Worm (Caenorhabditis elegans) whole organism, late embryonic: ENCODE measurements around the gene tsp-1.

Experiments used
- C08G9.2 ChIP-seq: sonication (generic microtip); optimal IDR thresholded peaks from 2 replicates; lab custom pipeline; 2016; ENCODE audit warnings: mild to moderate bottlenecking, missing genetic modification characterization, moderate library complexity, missing compliant biosample characterization
- F13H6.1 ChIP-seq: sonication (generic microtip); optimal IDR thresholded peaks from 2 replicates; lab custom pipeline; 2016; ENCODE audit warnings: missing genetic modification characterization, missing compliant biosample characterization
- K09A11.1 ChIP-seq: sonication (generic microtip); optimal IDR thresholded peaks from 2 replicates; lab custom pipeline; 2017; ENCODE audit warnings: antibody characterized with exemption, mild to moderate bottlenecking, missing genetic modification characterization, missing compliant biosample characterization; ENCODE audit not compliant: insufficient read depth
- T23F11.4 ChIP-seq: fragments of 200-800 bp; sonication (Bioruptor generic); optimal IDR thresholded peaks from 2 replicates; lab custom pipeline; 2018; ENCODE audit warnings: mild to moderate bottlenecking, missing genetic modification characterization, missing compliant biosample characterization
- Y22D7AL.16 ChIP-seq: sonication (generic microtip); optimal IDR thresholded peaks from 2 replicates; lab custom pipeline; 2016; ENCODE audit warnings: missing genetic modification characterization, missing compliant biosample characterization
- ahr-1 ChIP-seq: sonication (generic microtip); optimal IDR thresholded peaks from 2 replicates; lab custom pipeline; 2016; ENCODE audit warnings: missing genetic modification characterization, missing compliant biosample characterization
- ceh-14 ChIP-seq: sonication (generic microtip); optimal IDR thresholded peaks from 2 replicates; lab custom pipeline; 2016; ENCODE audit warnings: missing genotype, missing genetic modification characterization, missing compliant biosample characterization
- ceh-18 ChIP-seq: sonication (generic microtip); optimal IDR thresholded peaks from 2 replicates; lab custom pipeline; 2016; ENCODE audit warnings: missing genetic modification characterization, missing compliant biosample characterization
- ceh-19 ChIP-seq: fragments of 200-800 bp; sonication (Bioruptor generic); optimal IDR thresholded peaks from 2 replicates; lab custom pipeline; 2018; ENCODE audit warnings: mild to moderate bottlenecking, missing genetic modification characterization, missing compliant biosample characterization
- ceh-2 ChIP-seq: sonication (generic microtip); optimal IDR thresholded peaks from 2 replicates; lab custom pipeline; 2016; ENCODE audit warnings: missing genotype, missing genetic modification characterization, missing compliant biosample characterization
- ceh-22 ChIP-seq: sonication (generic microtip); optimal IDR thresholded peaks from 2 replicates; lab custom pipeline; 2017; ENCODE audit warnings: missing biosample characterization, missing genetic modification characterization
- ceh-24 ChIP-seq: sonication (generic microtip); optimal IDR thresholded peaks from 2 replicates; lab custom pipeline; 2016; ENCODE audit warnings: mild to moderate bottlenecking, missing genetic modification characterization, missing compliant biosample characterization
- ceh-30 ChIP-seq: fragments of 150-350 bp; optimal IDR thresholded peaks from 2 replicates; lab custom pipeline; 2014; ENCODE audit warnings: missing biosample characterization, missing genetic modification characterization
- ceh-34 ChIP-seq: sonication (generic microtip); optimal IDR thresholded peaks from 2 replicates; lab custom pipeline; 2016; ENCODE audit warnings: mild to moderate bottlenecking, missing genetic modification characterization, missing compliant biosample characterization
- ceh-9 ChIP-seq: sonication (generic microtip); optimal IDR thresholded peaks from 2 replicates; lab custom pipeline; 2016; ENCODE audit warnings: mild to moderate bottlenecking, missing genetic modification characterization, inconsistent platforms, missing compliant biosample characterization
- elt-4 ChIP-seq: sonication (generic microtip); optimal IDR thresholded peaks from 2 replicates; lab custom pipeline; 2016; ENCODE audit warnings: missing genetic modification characterization, missing compliant biosample characterization
- eyg-1 ChIP-seq: sonication (generic microtip); optimal IDR thresholded peaks from 2 replicates; lab custom pipeline; 2016; ENCODE audit warnings: missing genotype, missing genetic modification characterization, missing compliant biosample characterization
- hlh-6 ChIP-seq: sonication (generic microtip); optimal IDR thresholded peaks from 2 replicates; lab custom pipeline; 2016; ENCODE audit warnings: missing genotype, missing genetic modification characterization, missing compliant biosample characterization
- hlh-8 ChIP-seq: sonication (generic microtip); optimal IDR thresholded peaks from 2 replicates; lab custom pipeline; 2016; ENCODE audit warnings: missing genotype, missing genetic modification characterization, missing compliant biosample characterization
- madf-2 ChIP-seq: sonication (generic microtip); optimal IDR thresholded peaks from 2 replicates; lab custom pipeline; 2017; ENCODE audit warnings: missing genetic modification characterization, missing compliant biosample characterization
- nfya-1 ChIP-seq: sonication (generic microtip); optimal IDR thresholded peaks from 2 replicates; lab custom pipeline; 2017; ENCODE audit warnings: missing genetic modification characterization, mild to moderate bottlenecking, missing compliant biosample characterization, antibody characterized with exemption, moderate library complexity
- nhr-11 ChIP-seq: fragments of 150-350 bp; optimal IDR thresholded peaks from 2 replicates; lab custom pipeline; 2014; ENCODE audit warnings: missing biosample characterization, missing genetic modification characterization
- nhr-232 ChIP-seq: sonication (generic microtip); optimal IDR thresholded peaks from 2 replicates; lab custom pipeline; 2016; ENCODE audit warnings: missing genetic modification characterization, missing compliant biosample characterization
- npax-4 ChIP-seq: sonication (generic microtip); optimal IDR thresholded peaks from 2 replicates; lab custom pipeline; 2016; ENCODE audit warnings: missing genetic modification characterization, missing compliant biosample characterization
- pag-3 ChIP-seq: sonication (generic microtip); optimal IDR thresholded peaks from 2 replicates; lab custom pipeline; 2016; ENCODE audit warnings: missing compliant biosample characterization, missing genetic modification characterization, borderline replicate concordance
- pat-9 ChIP-seq: fragments of 200-800 bp; sonication (Bioruptor generic); optimal IDR thresholded peaks from 2 replicates; lab custom pipeline; 2018; ENCODE audit warnings: mild to moderate bottlenecking, missing genetic modification characterization, moderate library complexity, missing compliant biosample characterization
- pax-1 ChIP-seq: fragments of 150-350 bp; optimal IDR thresholded peaks from 2 replicates; lab custom pipeline; 2014; ENCODE audit warnings: missing biosample characterization, missing genetic modification characterization
- pha-2 ChIP-seq: sonication (generic microtip); optimal IDR thresholded peaks from 2 replicates; lab custom pipeline; 2017; ENCODE audit warnings: mild to moderate bottlenecking, missing genetic modification characterization, missing compliant biosample characterization
- pros-1 ChIP-seq: fragments of 150-350 bp; optimal IDR thresholded peaks from 2 replicates; lab custom pipeline; 2014; ENCODE audit warnings: missing biosample characterization, missing genetic modification reagents, missing genetic modification characterization
- sdc-2 ChIP-seq: sonication (generic microtip); optimal IDR thresholded peaks from 2 replicates; lab custom pipeline; 2016; ENCODE audit warnings: missing genotype, missing genetic modification characterization, missing compliant biosample characterization
- sox-2 ChIP-seq: fragments of 200-800 bp; sonication (Bioruptor generic); IDR thresholded peaks from 2 replicates; pipeline ENCODE4 v1.3.6; 2022; ENCODE audit warnings: missing genetic modification reagents, missing genetic modification characterization, missing compliant biosample characterization
- sox-4 ChIP-seq: sonication (generic microtip); optimal IDR thresholded peaks from 2 replicates; lab custom pipeline; 2017; ENCODE audit warnings: mild to moderate bottlenecking, missing genetic modification characterization, inconsistent platforms, missing compliant biosample characterization
- syd-9 ChIP-seq: sonication (generic microtip); optimal IDR thresholded peaks from 2 replicates; lab custom pipeline; 2016; ENCODE audit warnings: mild to moderate bottlenecking, missing genetic modification characterization, moderate library complexity, missing compliant biosample characterization
- tbx-2 ChIP-seq: sonication (generic microtip); optimal IDR thresholded peaks from 2 replicates; lab custom pipeline; 2016; ENCODE audit warnings: missing genetic modification characterization, missing compliant biosample characterization
- tbx-7 ChIP-seq: sonication (generic microtip); optimal IDR thresholded peaks from 2 replicates; lab custom pipeline; 2016; ENCODE audit warnings: missing genotype, missing genetic modification characterization, missing compliant biosample characterization
- unc-3 ChIP-seq, 2 experiments: fragments of 200-800 bp in 1 of 2; sonication (Bioruptor generic) in 1 of 2; sonication (generic microtip) in 1 of 2; conservative IDR thresholded peaks in 1 of 2; optimal IDR thresholded peaks in 1 of 2; 2 replicates each; pipeline versions ENCODE4 v1.3.6 to Lab custom; 2016 to 2022; ENCODE audit warnings: missing compliant biosample characterization in 2 of 2, missing genetic modification characterization in 2 of 2, missing genetic modification reagents in 1 of 2
- unc-55 ChIP-seq: sonication (generic microtip); optimal IDR thresholded peaks from 2 replicates; lab custom pipeline; 2017; ENCODE audit warnings: missing biosample characterization, missing genetic modification reagents, missing genetic modification characterization
- ztf-16 ChIP-seq: sonication (generic microtip); optimal IDR thresholded peaks from 2 replicates; lab custom pipeline; 2017; ENCODE audit warnings: missing genetic modification characterization, missing compliant biosample characterization

tsp-1 gene

ce11 chrIII:8227511-8227910, 11.7 kb downstream of the tsp-1 start, which contains the start of gene fbxl-1 (continued):
- TF ChIP-seq ceh-19 (GFP tag; lab: Kevin White, UChicago) (no peak), ztf-16 (tag; lab: Kevin White, UChicago) (peak; percentile 16), sox-2 (GFP tag; lab: Robert Waterston, UW) (no peak), pha-2 (tag; lab: Kevin White, UChicago) (no peak), tbx-7 (no peak), Y22D7AL.16 (tag; lab: Kevin White, UChicago) (no peak), ceh-24 (tag; lab: Kevin White, UChicago) (no peak), pag-3 (tag; lab: Kevin White, UChicago) (no peak), ceh-18 (peak; percentile 57), pros-1 (no peak), syd-9 (tag; lab: Kevin White, UChicago) (no peak), nhr-11 (tag; lab: Kevin White, UChicago) (no peak), ceh-9 (tag; lab: Kevin White, UChicago) (no peak), ceh-22 (tag; lab: Kevin White, UChicago) (no peak), unc-55 (GFP tag; lab: Kevin White, UChicago) (peak; percentile 77), eyg-1 (tag; lab: Kevin White, UChicago) (no peak), hlh-6 (tag; lab: Kevin White, UChicago) (no peak), sox-4 (tag; lab: Kevin White, UChicago) (no peak), unc-3 (GFP tag; conservative IDR thresholded peaks at IDR 0.05; lab: Robert Waterston, UW) (no peak), unc-3 (tag; optimal IDR thresholded peaks at IDR 0.05; lab: Kevin White, UChicago) (no peak), hlh-8 (tag; lab: Kevin White, UChicago) (no peak), tbx-2 (tag; lab: Kevin White, UChicago) (peak; percentile 66), C08G9.2 (tag; lab: Kevin White, UChicago) (no peak), pat-9 (tag; lab: Kevin White, UChicago) (no peak), ceh-34 (tag; lab: Kevin White, UChicago) (peak; percentile 73), ceh-30 (tag; lab: Kevin White, UChicago) (no peak), ceh-2 (tag; lab: Kevin White, UChicago) (no peak), nfya-1 (tag; lab: Kevin White, UChicago) (peak; percentile 52), T23F11.4 (GFP tag; lab: Kevin White, UChicago) (no peak)

- TF ChIP-seq unc-55 (GFP tag; lab: Kevin White, UChicago) (no peak), elt-4 (no peak), sdc-2 (tag; lab: Kevin White, UChicago) (no peak), Y22D7AL.16 (tag; lab: Kevin White, UChicago) (no peak), K09A11.1 (no peak), unc-3 (GFP tag; conservative IDR thresholded peaks at IDR 0.05; lab: Robert Waterston, UW) (no peak), unc-3 (tag; optimal IDR thresholded peaks at IDR 0.05; lab: Kevin White, UChicago) (no peak), F13H6.1 (tag; lab: Kevin White, UChicago) (no peak)
- TF ChIP-seq, all 69 proteins: peak for 0
Observed at ce11 chrIII:8226178-8226577, 13.0 kb downstream of the tsp-1 start, which contains the start of gene rfs-1. Gene rfs-1, plus strand, starts transcription at chrIII:8226478.

- TF ChIP-seq ceh-14 (tag; lab: Kevin White, UChicago) (no peak), npax-4 (tag; lab: Kevin White, UChicago) (no peak), pax-1 (tag; lab: Kevin White, UChicago) (no peak), madf-2 (no peak), nhr-232 (tag; lab: Kevin White, UChicago) (no peak), ahr-1 (tag; lab: Kevin White, UChicago) (no peak), pag-3 (tag; lab: Kevin White, UChicago) (no peak), ceh-30 (tag; lab: Kevin White, UChicago) (no peak), unc-55 (GFP tag; lab: Kevin White, UChicago) (no peak)
Observed at ce11 chrIII:8224769-8225168, 14.5 kb downstream of the tsp-1 start, which contains the start of gene mob-4. Gene mob-4, plus strand, starts transcription at chrIII:8225097.
